Worm (Caenorhabditis elegans) whole organism, L2 larva: ENCODE measurements around the gene Y39A1A.18.

ENCODE experiments used
- C34F6.9 ChIP-seq: fragments of 150-350 bp; optimal IDR thresholded peaks from 2 replicates; lab custom pipeline; 2014; ENCODE audit warnings: missing biosample characterization, missing genetic modification characterization
- F13H6.1 ChIP-seq: sonication (generic microtip); optimal IDR thresholded peaks from 2 replicates; lab custom pipeline; 2016; ENCODE audit warnings: missing genetic modification characterization, missing compliant biosample characterization
- R02D3.7 ChIP-seq: fragments of 150-350 bp; optimal IDR thresholded peaks from 2 replicates; lab custom pipeline; 2014; ENCODE audit warnings: missing biosample characterization, missing genetic modification characterization
- Y55F3AM.14 ChIP-seq: fragments of 200-800 bp; sonication (Bioruptor generic); optimal IDR thresholded peaks from 2 replicates; lab custom pipeline; 2018; ENCODE audit warnings: mild to moderate bottlenecking, missing genetic modification characterization, missing compliant biosample characterization
- ZK546.5 ChIP-seq: sonication (generic microtip); optimal IDR thresholded peaks from 2 replicates; lab custom pipeline; 2017; ENCODE audit warnings: missing biosample characterization, missing genetic modification characterization
- alr-1 ChIP-seq: fragments of 150-350 bp; optimal IDR thresholded peaks from 2 replicates; lab custom pipeline; 2014; ENCODE audit warnings: missing biosample characterization, missing genetic modification characterization
- aly-2 ChIP-seq: fragments of 150-350 bp; optimal IDR thresholded peaks from 2 replicates; lab custom pipeline; 2014; ENCODE audit warnings: missing biosample characterization, missing genetic modification characterization
- ama-1 ChIP-seq: fragments of 150-350 bp; optimal IDR thresholded peaks from 2 replicates; lab custom pipeline; 2018; ENCODE audit warnings: inconsistent platforms
- blmp-1 ChIP-seq: sonication (generic microtip); optimal IDR thresholded peaks from 2 replicates; lab custom pipeline; 2017; ENCODE audit warnings: missing genetic modification characterization, mild to moderate bottlenecking, missing compliant biosample characterization, antibody characterized with exemption, moderate library complexity; ENCODE audit not compliant: insufficient read depth
- ceh-16 ChIP-seq: fragments of 150-350 bp; optimal IDR thresholded peaks from 2 replicates; lab custom pipeline; 2014; ENCODE audit warnings: missing biosample characterization, missing genetic modification characterization
- ceh-82 ChIP-seq: fragments of 150-350 bp; optimal IDR thresholded peaks from 2 replicates; lab custom pipeline; 2014; ENCODE audit warnings: missing biosample characterization, missing genetic modification characterization
- crh-2 ChIP-seq: sonication (generic microtip); optimal IDR thresholded peaks from 2 replicates; lab custom pipeline; 2017; ENCODE audit warnings: missing biosample characterization, missing genetic modification characterization
- dmd-4 ChIP-seq: sonication (generic microtip); optimal IDR thresholded peaks from 2 replicates; lab custom pipeline; 2017; ENCODE audit warnings: missing biosample characterization, missing genetic modification characterization
- elt-1 ChIP-seq: fragments of 150-350 bp; optimal IDR thresholded peaks from 2 replicates; lab custom pipeline; 2014; ENCODE audit warnings: missing biosample characterization, missing genetic modification characterization
- elt-3 ChIP-seq: sonication (generic microtip); optimal IDR thresholded peaks from 2 replicates; lab custom pipeline; 2017; ENCODE audit warnings: missing biosample characterization, missing genetic modification characterization
- fos-1 ChIP-seq: fragments of 150-350 bp; optimal IDR thresholded peaks from 2 replicates; lab custom pipeline; 2014; ENCODE audit warnings: missing biosample characterization, missing genetic modification characterization
- gmeb-1 ChIP-seq: fragments of 150-350 bp; optimal IDR thresholded peaks from 2 replicates; lab custom pipeline; 2014; ENCODE audit warnings: missing biosample characterization, missing genetic modification characterization
- lin-13 ChIP-seq: fragments of 150-350 bp; optimal IDR thresholded peaks from 2 replicates; lab custom pipeline; 2014; ENCODE audit warnings: missing biosample characterization, missing genetic modification reagents, missing genetic modification characterization
- lsy-2 ChIP-seq, 2 experiments: fragments of 150-350 bp in 1 of 2; sonication (generic microtip) in 1 of 2; optimal IDR thresholded peaks; 2 replicates each; lab custom pipeline; 2014 to 2017; ENCODE audit warnings: missing biosample characterization in 2 of 2, missing genetic modification characterization in 2 of 2
- mab-5 ChIP-seq: fragments of 150-350 bp; optimal IDR thresholded peaks from 2 replicates; lab custom pipeline; 2014; ENCODE audit warnings: missing biosample characterization, missing genetic modification characterization
- mbf-1 ChIP-seq: sonication (generic microtip); optimal IDR thresholded peaks from 2 replicates; lab custom pipeline; 2017; ENCODE audit warnings: missing biosample characterization, missing genetic modification characterization
- mdl-1 ChIP-seq, 2 experiments: fragments of 150-350 bp in 1 of 2; sonication (generic microtip) in 1 of 2; optimal IDR thresholded peaks; 2 replicates each; lab custom pipeline; 2017; ENCODE audit warnings: missing biosample characterization in 2 of 2, missing genetic modification characterization in 2 of 2
- nhr-10 ChIP-seq: sonication (generic microtip); optimal IDR thresholded peaks from 2 replicates; lab custom pipeline; 2017; ENCODE audit warnings: missing biosample characterization, missing genetic modification characterization
- nhr-11 ChIP-seq: fragments of 150-350 bp; optimal IDR thresholded peaks from 2 replicates; lab custom pipeline; 2014; ENCODE audit warnings: missing biosample characterization, missing genetic modification characterization
- nhr-12 ChIP-seq: fragments of 150-350 bp; optimal IDR thresholded peaks from 2 replicates; lab custom pipeline; 2014; ENCODE audit warnings: missing biosample characterization, missing genetic modification characterization
- nhr-129 ChIP-seq: fragments of 150-350 bp; optimal IDR thresholded peaks from 2 replicates; lab custom pipeline; 2014; ENCODE audit warnings: missing biosample characterization, missing genetic modification characterization
- nhr-21 ChIP-seq: fragments of 150-350 bp; optimal IDR thresholded peaks from 2 replicates; lab custom pipeline; 2014; ENCODE audit warnings: missing biosample characterization, missing genetic modification characterization
- nhr-23 ChIP-seq: fragments of 150-350 bp; optimal IDR thresholded peaks from 2 replicates; lab custom pipeline; 2014; ENCODE audit warnings: missing biosample characterization, missing genetic modification reagents, missing genetic modification characterization
- nhr-237 ChIP-seq: fragments of 150-350 bp; optimal IDR thresholded peaks from 2 replicates; lab custom pipeline; 2014; ENCODE audit warnings: missing biosample characterization, missing genetic modification characterization
- nhr-25 ChIP-seq: fragments of 150-350 bp; sonication (generic microtip); optimal IDR thresholded peaks from 3 replicates; lab custom pipeline; 2014; ENCODE audit warnings: missing biosample characterization, missing genetic modification characterization
- nhr-6 ChIP-seq: fragments of 150-350 bp; optimal IDR thresholded peaks from 2 replicates; lab custom pipeline; 2014; ENCODE audit warnings: missing biosample characterization, missing genetic modification characterization
- nhr-77 ChIP-seq: fragments of 150-350 bp; optimal IDR thresholded peaks from 2 replicates; lab custom pipeline; 2014; ENCODE audit warnings: missing biosample characterization, missing genetic modification characterization
- peb-1 ChIP-seq: fragments of 150-350 bp; optimal IDR thresholded peaks from 2 replicates; lab custom pipeline; 2014; ENCODE audit warnings: missing biosample characterization, missing genetic modification characterization
- sem-4 ChIP-seq: fragments of 150-350 bp; optimal IDR thresholded peaks from 2 replicates; lab custom pipeline; 2014; ENCODE audit warnings: missing biosample characterization, missing genetic modification reagents, missing genetic modification characterization
- skn-1 ChIP-seq: sonication (generic microtip); optimal IDR thresholded peaks from 2 replicates; lab custom pipeline; 2017; ENCODE audit warnings: missing biosample characterization, missing genetic modification characterization
- sma-3 ChIP-seq: sonication (generic microtip); optimal IDR thresholded peaks from 2 replicates; lab custom pipeline; 2016; ENCODE audit warnings: missing genetic modification reagents, missing genetic modification characterization, missing compliant biosample characterization
- snpc-4 ChIP-seq: fragments of 150-350 bp; optimal IDR thresholded peaks from 2 replicates; lab custom pipeline; 2014; ENCODE audit warnings: missing biosample characterization, missing genetic modification characterization
- unc-39 ChIP-seq: fragments of 150-350 bp; optimal IDR thresholded peaks from 2 replicates; lab custom pipeline; 2014; ENCODE audit warnings: missing biosample characterization, missing genetic modification characterization
- unc-55 ChIP-seq: fragments of 150-350 bp; sonication (generic microtip); optimal IDR thresholded peaks from 3 replicates; lab custom pipeline; 2014; ENCODE audit warnings: missing biosample characterization, missing genetic modification reagents, missing genetic modification characterization
- unc-62 ChIP-seq: fragments of 150-350 bp; optimal IDR thresholded peaks from 2 replicates; lab custom pipeline; 2014; ENCODE audit warnings: missing biosample characterization, missing genetic modification reagents, missing genetic modification characterization
- zag-1 ChIP-seq: fragments of 150-350 bp; optimal IDR thresholded peaks from 2 replicates; lab custom pipeline; 2014; ENCODE audit warnings: missing biosample characterization, missing genetic modification characterization
- ztf-1 ChIP-seq: fragments of 200-800 bp; sonication (Bioruptor generic); conservative IDR thresholded peaks from 2 replicates; pipeline ENCODE4 v1.3.6; 2022; ENCODE audit warnings: missing genetic modification characterization, missing compliant biosample characterization
- ztf-11 ChIP-seq: sonication (generic microtip); optimal IDR thresholded peaks from 2 replicates; lab custom pipeline; 2017; ENCODE audit warnings: missing biosample characterization, missing genetic modification characterization
- ztf-4 ChIP-seq: fragments of 150-350 bp; optimal IDR thresholded peaks from 2 replicates; lab custom pipeline; 2014; ENCODE audit warnings: missing biosample characterization, missing genetic modification characterization

Gene Y39A1A.18

DNA sequence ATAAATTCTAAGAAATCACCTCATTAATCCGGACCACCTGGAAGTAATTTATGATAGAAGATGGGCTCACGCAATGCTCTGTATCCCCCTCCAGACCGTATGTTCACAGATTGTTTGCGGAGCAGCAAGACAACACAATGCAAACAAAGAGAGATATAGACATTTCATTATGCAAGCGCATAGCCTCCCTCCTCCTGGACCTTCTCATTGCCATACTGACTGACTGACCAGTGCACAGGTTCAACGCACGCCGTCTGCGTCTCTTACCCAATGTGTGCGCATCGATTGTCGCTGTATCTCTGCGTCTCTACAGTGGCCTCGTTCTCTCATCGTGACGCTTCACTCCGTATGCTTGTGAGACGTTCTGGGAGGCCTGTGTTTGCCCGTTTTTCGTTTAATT lies 42.7 kb downstream of the Y39A1A.18 start (continued):
- TF ChIP-seq nhr-6 (tag; lab: Kevin White, UChicago) (no peak), fos-1 (peak; percentile 18), peb-1 (no peak), R02D3.7 (tag; lab: Kevin White, UChicago) (no peak), mbf-1 (tag; lab: Kevin White, UChicago) (no peak), nhr-21 (tag; lab: Kevin White, UChicago) (no peak), nhr-77 (tag; lab: Kevin White, UChicago) (no peak), nhr-23 (tag; lab: Kevin White, UChicago) (no peak)
- TF ChIP-seq, all 48 proteins: peak for 13

DNA sequence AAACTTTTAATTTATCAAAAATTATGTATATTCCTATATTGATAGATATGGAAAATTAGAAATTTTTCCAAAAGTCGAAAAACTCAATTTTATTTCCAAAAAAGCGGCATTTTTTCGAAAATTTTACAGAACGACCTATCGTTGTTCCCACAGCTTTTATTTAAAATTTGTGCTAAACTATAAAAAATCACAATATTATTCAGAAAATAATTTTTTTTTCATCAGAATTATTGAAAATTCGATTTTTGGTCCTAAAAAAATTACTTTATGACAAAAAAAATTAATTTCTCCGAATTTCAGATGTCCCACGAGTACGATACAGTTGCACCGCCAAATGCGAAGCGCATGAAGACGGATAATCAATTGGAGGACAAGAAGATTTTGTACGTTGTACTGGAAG lies 45.1 kb downstream of the Y39A1A.18 start, which contains the start of gene emg-1:
emg-1 (plus strand) TSS at position 301 of the 400 bp plus-strand sequence.
- TF ChIP-seq ztf-4 (no peak), lin-13 (no peak), unc-39 (tag; lab: Kevin White, UChicago) (no peak), sma-3 (no peak), zag-1 (tag; lab: Kevin White, UChicago) (no peak), nhr-129 (tag; lab: Kevin White, UChicago) (no peak), ztf-1 (GFP tag; lab: Robert Waterston, UW) (no peak), unc-62 (GFP tag; lab: Kevin White, UChicago) (no peak), nhr-25 (no peak), elt-3 (no peak), alr-1 (no peak), nhr-11 (tag; lab: Kevin White, UChicago) (no peak), nhr-10 (tag; lab: Kevin White, UChicago) (no peak), mdl-1 (tag; optimal IDR thresholded peaks at IDR 0.05; lab: Kevin White, UChicago) (no peak), nhr-237 (tag; lab: Kevin White, UChicago) (no peak), sem-4 (tag; lab: Kevin White, UChicago) (no peak), dmd-4 (tag; lab: Kevin White, UChicago) (no peak), nhr-21 (tag; lab: Kevin White, UChicago) (no peak)

DNA sequence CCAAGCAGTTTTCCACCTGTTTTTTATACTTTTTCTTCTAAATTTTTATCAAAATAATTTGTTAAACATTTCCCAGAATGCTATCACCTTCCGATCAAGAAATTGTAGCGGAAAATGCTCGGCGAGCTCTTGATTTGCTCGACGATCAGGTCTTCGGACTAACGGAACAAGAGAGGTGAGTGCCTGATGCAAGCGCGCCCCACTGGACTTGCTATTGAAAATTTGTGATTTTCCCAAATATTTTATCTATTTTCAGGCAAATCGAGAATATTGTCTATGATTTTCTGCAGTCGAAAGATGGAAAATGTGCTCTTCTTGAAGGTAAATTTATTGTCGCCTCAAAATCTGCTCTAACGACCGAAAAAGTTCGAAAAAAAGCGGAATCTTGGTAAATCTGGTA lies 48.2 kb downstream of the Y39A1A.18 start, which contains the start of gene orc-4:
orc-4 (plus strand) TSS at position 77 of the 400 bp plus-strand sequence.
- TF ChIP-seq lsy-2 (tag; optimal IDR thresholded peaks at IDR 0.05; lab: Kevin White, UChicago) (peak in 1 of 2 experiments; percentile 45), sem-4 (tag; lab: Kevin White, UChicago) (no peak), Y55F3AM.14 (GFP tag; lab: Kevin White, UChicago) (no peak), crh-2 (tag; lab: Kevin White, UChicago) (no peak), mbf-1 (tag; lab: Kevin White, UChicago) (no peak), C34F6.9 (tag; lab: Kevin White, UChicago) (peak; percentile 19)

DNA sequence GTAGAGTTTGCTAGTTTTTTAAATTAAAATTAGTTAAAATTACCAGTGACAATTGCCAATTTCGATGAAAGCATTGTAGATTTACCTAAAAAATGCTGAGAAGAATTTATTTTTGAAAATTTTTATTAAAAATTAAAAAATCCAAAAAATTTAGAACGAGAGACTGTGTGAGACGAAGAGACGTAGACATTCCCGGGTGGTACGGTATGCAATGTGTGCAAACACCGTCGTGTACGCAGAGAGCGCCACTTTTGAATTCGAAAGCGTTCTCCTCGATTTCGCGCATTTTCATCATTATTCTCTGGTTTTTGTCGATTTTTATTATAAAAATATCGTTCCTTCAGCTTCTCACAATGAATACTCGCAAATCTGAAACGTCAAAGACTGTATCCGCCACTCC lies 51.5 kb downstream of the Y39A1A.18 start, which contains the start of the genes dhs-11 and orc-1:
dhs-11 (minus strand) TSS at position 85 of the 400 bp plus-strand sequence.
orc-1 (plus strand) TSS at position 349 of the 400 bp plus-strand sequence.
- TF ChIP-seq gmeb-1 (tag; lab: Kevin White, UChicago), result peak; percentile 87
- no peak for TF ChIP-seq nhr-11 (tag; lab: Kevin White, UChicago)
- no peak for TF ChIP-seq nhr-23 (tag; lab: Kevin White, UChicago)
- no peak for TF ChIP-seq ceh-82 (tag; lab: Kevin White, UChicago)
- TF ChIP-seq alr-1, result no peak
- no peak for TF ChIP-seq dmd-4 (tag; lab: Kevin White, UChicago)
- no peak for TF ChIP-seq unc-39 (tag; lab: Kevin White, UChicago)
- peak; percentile 13 for TF ChIP-seq fos-1
- no peak for TF ChIP-seq elt-3
- no peak for TF ChIP-seq mbf-1 (tag; lab: Kevin White, UChicago)
- no peak for TF ChIP-seq blmp-1 (tag; lab: Kevin White, UChicago)
- no peak for TF ChIP-seq R02D3.7 (tag; lab: Kevin White, UChicago)
- peak; percentile 91 to 99 for TF ChIP-seq lsy-2 (tag; optimal IDR thresholded peaks at IDR 0.05; lab: Kevin White, UChicago)
- TF ChIP-seq F13H6.1, result no peak
- TF ChIP-seq elt-1 (tag; lab: Kevin White, UChicago), result no peak
- TF ChIP-seq Y55F3AM.14 (GFP tag; lab: Kevin White, UChicago), result no peak
- TF ChIP-seq ztf-4, result no peak
- TF ChIP-seq ZK546.5, result no peak
- TF ChIP-seq unc-55 (GFP tag; lab: Kevin White, UChicago), result peak; percentile 82
- no peak for TF ChIP-seq ztf-11 (tag; lab: Kevin White, UChicago)
- no peak for TF ChIP-seq aly-2 (tag; lab: Kevin White, UChicago)
- TF ChIP-seq peb-1, result no peak
- no peak for TF ChIP-seq unc-62 (GFP tag; lab: Kevin White, UChicago)
- peak; percentile 50 for TF ChIP-seq nhr-25
- TF ChIP-seq nhr-129 (tag; lab: Kevin White, UChicago), result peak; percentile 51
- TF ChIP-seq lin-13, result peak; percentile 37
- no peak for TF ChIP-seq nhr-6 (tag; lab: Kevin White, UChicago)
- TF ChIP-seq sem-4 (tag; lab: Kevin White, UChicago), result no peak
- no peak for TF ChIP-seq ceh-16 (tag; lab: Kevin White, UChicago)
- TF ChIP-seq ama-1 (lab: Kevin White, UChicago), result no peak
- no peak for TF ChIP-seq nhr-237 (tag; lab: Kevin White, UChicago)
- no peak for TF ChIP-seq nhr-77 (tag; lab: Kevin White, UChicago)
- TF ChIP-seq mdl-1 (tag; optimal IDR thresholded peaks at IDR 0.05; lab: Kevin White, UChicago), result no peak
- no peak for TF ChIP-seq nhr-12 (tag; lab: Kevin White, UChicago)
- TF ChIP-seq C34F6.9 (tag; lab: Kevin White, UChicago), result peak; percentile 77
- peak; percentile 15 for TF ChIP-seq sma-3
- no peak for TF ChIP-seq nhr-10 (tag; lab: Kevin White, UChicago)
- no peak for TF ChIP-seq snpc-4
- no peak for TF ChIP-seq ztf-1 (GFP tag; lab: Robert Waterston, UW)
- no peak for TF ChIP-seq skn-1 (tag; lab: Kevin White, UChicago)
- TF ChIP-seq zag-1 (tag; lab: Kevin White, UChicago), result no peak
- no peak for TF ChIP-seq mab-5 (tag; lab: Kevin White, UChicago)
- TF ChIP-seq crh-2 (tag; lab: Kevin White, UChicago), result peak; percentile 25
